Worm (Caenorhabditis elegans): ENCODE results near the gene nhr-187.

DNA sequence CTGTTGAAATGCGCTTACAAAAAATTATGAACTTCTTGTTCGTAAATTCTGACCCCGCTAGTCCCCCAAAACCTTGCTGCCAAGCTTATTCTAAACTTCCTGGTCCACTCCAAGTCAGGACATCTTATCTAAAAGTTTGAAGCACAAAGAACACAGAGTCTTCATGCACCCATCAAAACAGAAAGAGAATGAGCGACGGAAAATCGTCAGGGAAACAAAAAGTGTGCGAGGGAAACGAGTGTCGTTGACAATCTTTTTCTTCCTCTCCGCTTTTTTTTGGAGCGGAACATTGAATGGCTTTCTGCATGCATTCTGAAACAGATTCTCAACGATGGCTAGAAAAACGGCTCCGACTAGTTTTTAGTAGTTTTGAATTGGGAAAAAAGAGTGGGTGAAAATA, 37.6 kb downstream of the nhr-187 start:
- no peak for TF ChIP-seq nhr-76 (tag; optimal IDR thresholded peaks at IDR 0.05)
- TF ChIP-seq snpc-4 (tag; optimal IDR thresholded peaks at IDR 0.05): no peak
- TF ChIP-seq lsy-2 (tag; optimal IDR thresholded peaks at IDR 0.05): no peak
- TF ChIP-seq tra-1 (GFP tag; IDR thresholded peaks at IDR 0.05): no peak
- TF ChIP-seq nhr-11 (tag; optimal IDR thresholded peaks at IDR 0.05): no peak
- no peak for TF ChIP-seq gei-8 (GFP tag; optimal IDR thresholded peaks at IDR 0.05)
- no peak for TF ChIP-seq nhr-28 (tag; optimal IDR thresholded peaks at IDR 0.05)
- TF ChIP-seq pha-4 (GFP tag; IDR thresholded peaks at IDR 0.05): no peak
- no peak for TF ChIP-seq pha-4 (tag; optimal IDR thresholded peaks at IDR 0.05)
- no peak for TF ChIP-seq mxl-2 (GFP tag; conservative IDR thresholded peaks at IDR 0.05)

All from whole organism, L4 larva.